Worm (Caenorhabditis elegans) whole organism, L2 larva: ENCODE measurements around the gene str-232.

Source experiments
- C34F6.9 ChIP-seq: fragments of 150-350 bp; optimal IDR thresholded peaks from 2 replicates; lab custom pipeline; 2014; ENCODE audit warnings: missing biosample characterization, missing genetic modification characterization
- F13H6.1 ChIP-seq: sonication (generic microtip); optimal IDR thresholded peaks from 2 replicates; lab custom pipeline; 2016; ENCODE audit warnings: missing genetic modification characterization, missing compliant biosample characterization
- R02D3.7 ChIP-seq: fragments of 150-350 bp; optimal IDR thresholded peaks from 2 replicates; lab custom pipeline; 2014; ENCODE audit warnings: missing biosample characterization, missing genetic modification characterization
- Y55F3AM.14 ChIP-seq: fragments of 200-800 bp; sonication (Bioruptor generic); optimal IDR thresholded peaks from 2 replicates; lab custom pipeline; 2018; ENCODE audit warnings: mild to moderate bottlenecking, missing genetic modification characterization, missing compliant biosample characterization
- ZK546.5 ChIP-seq: sonication (generic microtip); optimal IDR thresholded peaks from 2 replicates; lab custom pipeline; 2017; ENCODE audit warnings: missing biosample characterization, missing genetic modification characterization
- alr-1 ChIP-seq: fragments of 150-350 bp; optimal IDR thresholded peaks from 2 replicates; lab custom pipeline; 2014; ENCODE audit warnings: missing biosample characterization, missing genetic modification characterization
- ama-1 ChIP-seq: fragments of 150-350 bp; optimal IDR thresholded peaks from 2 replicates; lab custom pipeline; 2018; ENCODE audit warnings: inconsistent platforms
- ceh-82 ChIP-seq: fragments of 150-350 bp; optimal IDR thresholded peaks from 2 replicates; lab custom pipeline; 2014; ENCODE audit warnings: missing biosample characterization, missing genetic modification characterization
- dmd-4 ChIP-seq: sonication (generic microtip); optimal IDR thresholded peaks from 2 replicates; lab custom pipeline; 2017; ENCODE audit warnings: missing biosample characterization, missing genetic modification characterization
- egl-27 ChIP-seq: sonication (generic microtip); optimal IDR thresholded peaks from 3 replicates; lab custom pipeline; 2017; ENCODE audit warnings: missing biosample characterization, missing genetic modification reagents, missing genetic modification characterization
- fos-1 ChIP-seq: fragments of 150-350 bp; optimal IDR thresholded peaks from 2 replicates; lab custom pipeline; 2014; ENCODE audit warnings: missing biosample characterization, missing genetic modification characterization
- gmeb-1 ChIP-seq: fragments of 150-350 bp; optimal IDR thresholded peaks from 2 replicates; lab custom pipeline; 2014; ENCODE audit warnings: missing biosample characterization, missing genetic modification characterization
- lin-11 ChIP-seq: fragments of 150-350 bp; sonication (generic microtip); optimal IDR thresholded peaks from 2 replicates; lab custom pipeline; 2014; ENCODE audit warnings: missing biosample characterization, missing genetic modification characterization, inconsistent platforms, mixed read lengths
- lin-13 ChIP-seq: fragments of 150-350 bp; optimal IDR thresholded peaks from 2 replicates; lab custom pipeline; 2014; ENCODE audit warnings: missing biosample characterization, missing genetic modification reagents, missing genetic modification characterization
- lin-39 ChIP-seq: fragments of 150-350 bp; optimal IDR thresholded peaks from 2 replicates; lab custom pipeline; 2014; ENCODE audit warnings: missing biosample characterization, missing genetic modification reagents, missing genetic modification characterization
- mab-5 ChIP-seq: fragments of 150-350 bp; optimal IDR thresholded peaks from 2 replicates; lab custom pipeline; 2014; ENCODE audit warnings: missing biosample characterization, missing genetic modification characterization
- mbf-1 ChIP-seq: sonication (generic microtip); optimal IDR thresholded peaks from 2 replicates; lab custom pipeline; 2017; ENCODE audit warnings: missing biosample characterization, missing genetic modification characterization
- mdl-1 ChIP-seq, 2 experiments: fragments of 150-350 bp in 1 of 2; sonication (generic microtip) in 1 of 2; optimal IDR thresholded peaks; 2 replicates each; lab custom pipeline; 2017; ENCODE audit warnings: missing biosample characterization in 2 of 2, missing genetic modification characterization in 2 of 2
- nhr-10 ChIP-seq: sonication (generic microtip); optimal IDR thresholded peaks from 2 replicates; lab custom pipeline; 2017; ENCODE audit warnings: missing biosample characterization, missing genetic modification characterization
- nhr-23 ChIP-seq: fragments of 150-350 bp; optimal IDR thresholded peaks from 2 replicates; lab custom pipeline; 2014; ENCODE audit warnings: missing biosample characterization, missing genetic modification reagents, missing genetic modification characterization
- nhr-237 ChIP-seq: fragments of 150-350 bp; optimal IDR thresholded peaks from 2 replicates; lab custom pipeline; 2014; ENCODE audit warnings: missing biosample characterization, missing genetic modification characterization
- nhr-6 ChIP-seq: fragments of 150-350 bp; optimal IDR thresholded peaks from 2 replicates; lab custom pipeline; 2014; ENCODE audit warnings: missing biosample characterization, missing genetic modification characterization
- nhr-77 ChIP-seq: fragments of 150-350 bp; optimal IDR thresholded peaks from 2 replicates; lab custom pipeline; 2014; ENCODE audit warnings: missing biosample characterization, missing genetic modification characterization
- peb-1 ChIP-seq: fragments of 150-350 bp; optimal IDR thresholded peaks from 2 replicates; lab custom pipeline; 2014; ENCODE audit warnings: missing biosample characterization, missing genetic modification characterization
- sem-4 ChIP-seq: fragments of 150-350 bp; optimal IDR thresholded peaks from 2 replicates; lab custom pipeline; 2014; ENCODE audit warnings: missing biosample characterization, missing genetic modification reagents, missing genetic modification characterization
- sma-3 ChIP-seq: sonication (generic microtip); optimal IDR thresholded peaks from 2 replicates; lab custom pipeline; 2016; ENCODE audit warnings: missing genetic modification reagents, missing genetic modification characterization, missing compliant biosample characterization
- sma-9 ChIP-seq, 2 experiments: fragments of 150-350 bp in 1 of 2; sonication (generic microtip) in 1 of 2; optimal IDR thresholded peaks; 2 replicates each; lab custom pipeline; 2014 to 2016; ENCODE audit warnings: missing genetic modification characterization in 2 of 2, mild to moderate bottlenecking in 1 of 2, missing biosample characterization in 1 of 2, missing compliant biosample characterization in 1 of 2, missing genetic modification reagents in 1 of 2, moderate library complexity in 1 of 2
- unc-39 ChIP-seq: fragments of 150-350 bp; optimal IDR thresholded peaks from 2 replicates; lab custom pipeline; 2014; ENCODE audit warnings: missing biosample characterization, missing genetic modification characterization
- unc-55 ChIP-seq: fragments of 150-350 bp; sonication (generic microtip); optimal IDR thresholded peaks from 3 replicates; lab custom pipeline; 2014; ENCODE audit warnings: missing biosample characterization, missing genetic modification reagents, missing genetic modification characterization
- zag-1 ChIP-seq: fragments of 150-350 bp; optimal IDR thresholded peaks from 2 replicates; lab custom pipeline; 2014; ENCODE audit warnings: missing biosample characterization, missing genetic modification characterization
- ztf-11 ChIP-seq: sonication (generic microtip); optimal IDR thresholded peaks from 2 replicates; lab custom pipeline; 2017; ENCODE audit warnings: missing biosample characterization, missing genetic modification characterization
- ztf-4 ChIP-seq: fragments of 150-350 bp; optimal IDR thresholded peaks from 2 replicates; lab custom pipeline; 2014; ENCODE audit warnings: missing biosample characterization, missing genetic modification characterization

The str-232 gene

DNA sequence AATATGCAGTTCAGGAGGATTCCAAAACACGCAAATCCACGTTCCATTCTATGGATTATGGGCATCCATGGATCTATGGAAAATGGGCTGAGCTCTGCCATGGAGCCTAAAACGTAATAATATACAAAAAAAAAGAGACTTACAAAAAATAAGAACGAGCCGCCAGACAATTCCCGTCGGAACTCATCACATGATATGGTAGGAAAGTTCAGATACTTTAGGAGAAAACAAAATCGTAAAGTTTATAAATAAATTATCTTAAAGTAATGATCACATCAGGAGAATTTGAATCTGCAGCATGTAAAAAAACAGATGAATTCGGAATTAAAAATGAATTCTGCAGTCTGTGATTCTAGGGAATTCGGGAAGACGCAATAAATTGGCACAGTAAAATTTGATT is at the start of gene str-232:
str-232 (minus strand) TSS at position 101 of the 400 bp plus-strand sequence.
- no peak for TF ChIP-seq R02D3.7 (tag; lab: Kevin White, UChicago)
- no peak for TF ChIP-seq ztf-4 (tag; lab: Kevin White, UChicago)
- TF ChIP-seq mdl-1 (tag; optimal IDR thresholded peaks at IDR 0.05; lab: Kevin White, UChicago), result no peak
- TF ChIP-seq nhr-77 (tag; lab: Kevin White, UChicago), result no peak
- TF ChIP-seq, all 48 proteins: peak for 0

DNA sequence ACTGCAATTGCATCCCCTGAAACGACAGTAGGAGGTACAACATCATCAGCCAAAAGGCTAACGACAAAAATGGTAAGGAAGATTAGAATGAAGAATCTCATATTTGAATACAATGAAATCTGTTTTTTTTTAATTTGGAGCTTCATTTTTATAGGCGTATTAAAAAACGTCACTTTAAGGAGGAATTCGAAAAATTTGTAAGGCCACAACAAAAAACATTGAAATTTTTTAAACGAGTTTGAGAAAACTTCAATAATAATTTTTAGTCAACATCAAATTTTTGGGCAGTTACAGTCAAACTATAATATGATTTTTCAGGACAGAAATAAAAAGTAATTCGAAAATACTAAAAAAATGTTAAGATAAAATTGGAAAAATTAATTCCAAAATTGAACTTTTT is 47.2 kb upstream of the str-232 start, which contains the start of gene F14H3.14:
F14H3.14 (minus strand) TSS at position 101 of the 400 bp plus-strand sequence.
- no peak for TF ChIP-seq peb-1
- no peak for TF ChIP-seq dmd-4
- TF ChIP-seq ama-1, result no peak
- no peak for TF ChIP-seq sma-3 (GFP tag; lab: Kevin White, UChicago)

DNA sequence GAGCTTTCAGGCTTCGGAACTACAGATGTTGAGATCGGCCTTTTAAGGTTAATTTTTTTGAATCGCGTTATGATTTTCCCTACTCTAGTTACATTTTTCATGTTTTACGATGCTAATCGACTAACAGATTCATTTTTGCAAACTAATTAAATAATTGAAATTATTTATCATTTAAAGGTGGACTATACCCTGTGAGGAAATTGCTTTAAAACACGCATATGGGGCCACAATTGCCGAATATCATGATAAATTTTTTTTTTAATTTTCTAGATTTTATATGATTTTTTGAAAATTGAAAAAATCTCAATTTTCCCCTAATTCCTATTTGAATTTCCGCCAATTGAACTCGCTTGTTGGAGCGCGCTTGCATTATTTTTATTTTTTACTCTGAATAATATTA is 46.4 kb upstream of the str-232 start, which contains the start of gene fbxa-100:
fbxa-100 (minus strand) TSS at position 101 of the 400 bp plus-strand sequence.
- no peak for TF ChIP-seq alr-1 (tag; lab: Kevin White, UChicago)
- TF ChIP-seq lin-39 (tag; lab: Kevin White, UChicago), result no peak
- TF ChIP-seq mdl-1 (tag; optimal IDR thresholded peaks at IDR 0.05; lab: Kevin White, UChicago), result no peak
- no peak for TF ChIP-seq lin-13 (GFP tag; lab: Kevin White, UChicago)
- no peak for TF ChIP-seq gmeb-1 (tag; lab: Kevin White, UChicago)
- no peak for TF ChIP-seq nhr-237
- TF ChIP-seq unc-55, result no peak
- TF ChIP-seq ZK546.5, result no peak

DNA sequence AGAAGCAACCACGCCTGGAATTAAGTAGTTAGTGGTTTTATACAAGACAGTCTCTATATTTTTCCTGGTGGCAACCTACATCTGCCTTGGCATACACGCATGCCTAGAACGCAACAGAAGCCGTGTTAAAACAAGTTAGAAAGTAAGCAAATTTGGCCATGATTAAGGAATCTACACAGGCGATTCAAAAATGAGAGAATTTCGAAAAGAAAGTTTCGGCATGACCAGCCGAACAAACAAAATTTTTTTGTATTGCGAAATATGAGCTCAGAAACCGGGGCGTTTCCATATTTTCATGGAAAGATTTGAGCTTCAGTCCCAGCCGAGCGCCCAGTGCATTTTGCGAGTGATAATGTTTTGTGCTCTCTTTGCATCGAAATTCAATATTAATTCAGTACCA is 44.6 kb upstream of the str-232 start, which contains the start of gene F14H3.15:
F14H3.15 (minus strand) TSS at position 101 of the 400 bp plus-strand sequence.
- TF ChIP-seq egl-27 (tag; lab: Kevin White, UChicago) (no peak), ama-1 (no peak), nhr-237 (no peak), nhr-6 (tag; lab: Kevin White, UChicago) (no peak), zag-1 (tag; lab: Kevin White, UChicago) (no peak), mbf-1 (tag; lab: Kevin White, UChicago) (no peak), sma-9 (GFP tag; optimal IDR thresholded peaks at IDR 0.05; lab: Kevin White, UChicago) (no peak), sma-9 (tag; optimal IDR thresholded peaks at IDR 0.05; lab: Kevin White, UChicago) (no peak), lin-11 (no peak)
- TF ChIP-seq, all 48 proteins: peak for 0

DNA sequence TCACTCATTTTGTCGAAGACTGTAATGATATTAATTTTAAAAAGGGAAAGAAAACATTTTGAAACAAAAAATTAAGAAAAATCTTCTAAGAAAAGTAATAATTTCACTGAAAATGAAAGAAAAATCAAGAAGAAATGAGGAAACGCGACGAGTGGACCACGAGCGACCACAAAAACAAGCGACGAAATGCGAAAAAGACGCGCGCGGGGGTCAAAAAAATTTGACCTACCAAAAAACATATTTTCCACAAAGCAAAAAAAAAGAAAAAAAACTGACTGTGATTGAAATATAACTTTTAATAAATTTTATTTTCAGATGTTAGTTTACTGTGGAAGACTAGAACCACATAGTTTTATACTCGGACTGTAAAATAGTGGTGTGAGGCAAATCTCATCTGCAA is 43.3 kb upstream of the str-232 start, which contains the start of gene F14H3.6:
F14H3.6 (minus strand) TSS at position 22 of the 400 bp plus-strand sequence.
- TF ChIP-seq egl-27 (tag; lab: Kevin White, UChicago) (no peak), mab-5 (tag; lab: Kevin White, UChicago) (no peak), lin-11 (no peak), ceh-82 (tag; lab: Kevin White, UChicago) (no peak), sem-4 (tag; lab: Kevin White, UChicago) (no peak), F13H6.1 (tag; lab: Kevin White, UChicago) (no peak)

DNA sequence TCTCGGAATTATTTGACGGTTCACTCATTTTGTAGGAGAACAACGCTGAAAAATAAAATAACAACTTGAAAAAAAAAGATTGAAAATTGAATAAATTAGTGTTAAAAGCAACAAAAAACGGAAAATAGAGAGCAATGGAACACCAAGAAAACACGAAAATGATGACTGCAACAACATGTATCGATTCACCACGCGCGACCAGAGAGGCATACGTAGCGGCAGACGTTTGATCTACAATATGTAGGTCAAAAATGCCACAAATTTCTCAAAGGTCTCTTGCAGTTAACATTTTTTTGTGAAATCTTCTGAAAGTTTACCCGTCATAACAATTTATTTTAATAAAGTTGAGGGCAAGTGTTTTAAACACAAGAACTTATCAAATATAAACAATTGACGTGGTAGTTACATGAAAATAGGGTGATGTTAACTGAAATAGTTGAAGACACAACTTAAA is 41.5 kb upstream of the str-232 start, which contains the start of gene F14H3.5:
F14H3.5 (minus strand) TSS at position 51 of the 454 bp plus-strand sequence.
- TF ChIP-seq nhr-237, result no peak
- no peak for TF ChIP-seq fos-1
- no peak for TF ChIP-seq Y55F3AM.14
- TF ChIP-seq nhr-10, result no peak
- TF ChIP-seq unc-39 (tag; lab: Kevin White, UChicago), result no peak
- no peak for TF ChIP-seq R02D3.7 (tag; lab: Kevin White, UChicago)
- no peak for TF ChIP-seq lin-13 (GFP tag; lab: Kevin White, UChicago)
- TF ChIP-seq lin-39 (tag; lab: Kevin White, UChicago), result no peak

DNA sequence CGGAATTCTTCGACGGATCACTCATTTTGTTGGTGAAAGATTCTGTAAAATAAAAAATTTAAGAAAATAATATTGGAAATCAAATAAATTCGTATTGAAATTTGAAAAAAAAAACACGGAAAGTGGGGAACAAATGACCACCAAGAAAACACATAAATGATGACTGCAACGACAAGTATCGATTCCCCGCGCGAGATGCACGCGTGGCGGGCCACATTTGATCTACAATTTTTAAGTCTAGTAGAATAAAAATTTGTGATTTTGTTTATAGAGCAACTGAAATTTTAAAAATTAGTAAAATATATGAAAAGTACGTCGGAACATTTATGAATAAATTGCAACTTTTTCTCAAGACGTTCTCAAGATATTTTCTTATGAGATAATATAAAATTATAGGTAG is 39.5 kb upstream of the str-232 start, which contains the start of gene F14H3.4:
F14H3.4 (minus strand) TSS at position 42 of the 400 bp plus-strand sequence.
- TF ChIP-seq ztf-11 (tag; lab: Kevin White, UChicago) (no peak), lin-11 (no peak), nhr-23 (no peak), C34F6.9 (no peak)
